Worm (Caenorhabditis elegans) whole organism, L3 larva: ENCODE results near the gene ZK285.2.

ENCODE experiments used
- R02D3.7 ChIP-seq: fragments of 150-350 bp; optimal IDR thresholded peaks from 2 replicates; lab custom pipeline; 2014; ENCODE audit warnings: missing biosample characterization, missing genetic modification characterization
- elt-2 ChIP-seq: sonication (generic microtip); optimal IDR thresholded peaks from 2 replicates; lab custom pipeline; 2016; ENCODE audit warnings: missing genetic modification reagents, mild to moderate bottlenecking, missing genetic modification characterization, missing compliant biosample characterization
- elt-3 ChIP-seq, 3 experiments: fragments of 150-350 bp in 1 of 3; sonication (generic microtip) in 2 of 3; optimal IDR thresholded peaks; 2 replicates in 2 of 3; 4 replicates in 1 of 3; lab custom pipeline; 2014 to 2017; ENCODE audit warnings: missing biosample characterization in 3 of 3, missing genetic modification characterization in 3 of 3
- fos-1 ChIP-seq: fragments of 150-350 bp; optimal IDR thresholded peaks from 2 replicates; lab custom pipeline; 2014; ENCODE audit warnings: missing biosample characterization, missing genetic modification characterization
- lin-39 ChIP-seq: fragments of 150-350 bp; optimal IDR thresholded peaks from 2 replicates; lab custom pipeline; 2018; ENCODE audit warnings: missing biosample characterization, missing genetic modification reagents, missing genetic modification characterization
- nhr-11 ChIP-seq: fragments of 150-350 bp; optimal IDR thresholded peaks from 2 replicates; lab custom pipeline; 2014; ENCODE audit warnings: missing biosample characterization, missing genetic modification characterization
- nhr-76 ChIP-seq: fragments of 150-350 bp; sonication (generic microtip); optimal IDR thresholded peaks from 5 replicates; lab custom pipeline; 2014; ENCODE audit warnings: missing biosample characterization, missing genetic modification characterization
- nhr-77 ChIP-seq: fragments of 150-350 bp; optimal IDR thresholded peaks from 2 replicates; lab custom pipeline; 2014; ENCODE audit warnings: missing biosample characterization, missing genetic modification characterization
- snpc-4 ChIP-seq: fragments of 150-350 bp; optimal IDR thresholded peaks from 2 replicates; lab custom pipeline; 2014; ENCODE audit warnings: missing biosample characterization, missing genetic modification characterization
- tbx-2 ChIP-seq: sonication (generic microtip); optimal IDR thresholded peaks from 2 replicates; lab custom pipeline; 2016; ENCODE audit warnings: mild to moderate bottlenecking, missing genetic modification characterization, missing compliant biosample characterization
- ztf-11 ChIP-seq: fragments of 150-350 bp; optimal IDR thresholded peaks from 2 replicates; lab custom pipeline; 2014; ENCODE audit warnings: missing biosample characterization, missing genetic modification characterization

- TF ChIP-seq R02D3.7 (no peak), nhr-76 (tag; lab: Kevin White, UChicago) (no peak), ztf-11 (tag; lab: Kevin White, UChicago) (no peak), fos-1 (tag; lab: Kevin White, UChicago) (peak; percentile 69), elt-3 (tag; optimal IDR thresholded peaks at IDR 0.05; lab: Kevin White, UChicago) (no peak), snpc-4 (tag; lab: Kevin White, UChicago) (no peak), nhr-11 (tag; lab: Kevin White, UChicago) (no peak), lin-39 (tag; lab: Kevin White, UChicago) (no peak), tbx-2 (no peak), nhr-77 (tag; lab: Kevin White, UChicago) (no peak), elt-2 (tag; lab: Kevin White, UChicago) (peak; percentile 80)
Measured at ce11 chrV:16000433-16000832, 46.2 kb upstream of the ZK285.2 start, which contains the start of gene nhr-50.
